Worm (Caenorhabditis elegans) whole organism, L1 larva: Measurements from ENCODE around the gene T23F2.5.

Experiments used
- ama-1 ChIP-seq: fragments of 150-350 bp; optimal IDR thresholded peaks from 2 replicates; lab custom pipeline; 2014
- ceh-8 ChIP-seq: fragments of 200-800 bp; sonication (Bioruptor generic); optimal IDR thresholded peaks from 2 replicates; lab custom pipeline; 2018; ENCODE audit warnings: mild to moderate bottlenecking, missing genetic modification characterization, moderate library complexity, missing compliant biosample characterization
- lin-35 ChIP-seq, 2 experiments: fragments of 150-350 bp; optimal IDR thresholded peaks; 2 replicates each; lab custom pipeline; 2014; ENCODE audit warnings: missing biosample characterization in 2 of 2, missing genetic modification characterization in 2 of 2, missing genetic modification reagents in 2 of 2
- lsy-2 ChIP-seq, 2 experiments: fragments of 150-350 bp; optimal IDR thresholded peaks; 2 replicates each; lab custom pipeline; 2014; ENCODE audit warnings: missing biosample characterization in 2 of 2, missing genetic modification characterization in 2 of 2
- mdl-1 ChIP-seq, 2 experiments: fragments of 150-350 bp; optimal IDR thresholded peaks; 2 replicates each; lab custom pipeline; 2014 to 2017; ENCODE audit warnings: missing biosample characterization in 2 of 2, missing genetic modification characterization in 2 of 2, inconsistent platforms in 1 of 2
- pag-3 ChIP-seq: sonication (generic microtip); optimal IDR thresholded peaks from 2 replicates; lab custom pipeline; 2017; ENCODE audit warnings: missing genetic modification characterization, mild to moderate bottlenecking, missing compliant biosample characterization, antibody characterized with exemption, borderline replicate concordance; ENCODE audit not compliant: insufficient read depth
- pqm-1 ChIP-seq: sonication (generic microtip); optimal IDR thresholded peaks from 3 replicates; lab custom pipeline; 2017; ENCODE audit warnings: missing biosample characterization, missing genetic modification characterization
- snpc-4 ChIP-seq: fragments of 150-350 bp; optimal IDR thresholded peaks from 2 replicates; lab custom pipeline; 2014; ENCODE audit warnings: missing biosample characterization, missing genetic modification characterization

- TF ChIP-seq pqm-1 (no peak), ceh-8 (no peak), ama-1 (lab: Kevin White, UChicago) (no peak), lin-35 (GFP tag; optimal IDR thresholded peaks at IDR 0.05; lab: Kevin White, UChicago) (no peak), snpc-4 (tag; lab: Kevin White, UChicago) (no peak), lsy-2 (tag; optimal IDR thresholded peaks at IDR 0.05; lab: Kevin White, UChicago) (no peak), pag-3 (tag; lab: Kevin White, UChicago) (no peak), mdl-1 (tag; optimal IDR thresholded peaks at IDR 0.05; lab: Kevin White, UChicago) (no peak)
Observed at ce11 chrX:5538416-5538815, 21.5 kb upstream of the T23F2.5 start, which contains the start of gene lgx-1.
